Worm (Caenorhabditis elegans) whole organism, young adult: ENCODE data around the gene dph-5.

Source experiments
- B0019.2 ChIP-seq: fragments of 200-800 bp; sonication (Bioruptor generic); conservative IDR thresholded peaks from 2 replicates; pipeline ENCODE4 v1.3.6; 2022; ENCODE audit warnings: missing genetic modification reagents, missing genetic modification characterization, missing compliant biosample characterization
- F57C9.4 ChIP-seq: sonication (generic microtip); optimal IDR thresholded peaks from 2 replicates; lab custom pipeline; 2017; ENCODE audit warnings: mild to moderate bottlenecking, missing genetic modification characterization, missing compliant biosample characterization
- Y56A3A.18 ChIP-seq: fragments of 200-800 bp; sonication (Bioruptor generic); IDR thresholded peaks from 2 replicates; pipeline ENCODE4 v1.3.6; 2022; ENCODE audit warnings: missing genetic modification reagents, missing genetic modification characterization, missing compliant biosample characterization
- akir-1 ChIP-seq: fragments of 200-800 bp; sonication (Bioruptor generic); optimal IDR thresholded peaks from 2 replicates; lab custom pipeline; 2018; ENCODE audit warnings: mild to moderate bottlenecking, missing genetic modification characterization, moderate library complexity, missing compliant biosample characterization
- attf-6 ChIP-seq: fragments of 200-800 bp; sonication (Bioruptor generic); IDR thresholded peaks from 2 replicates; pipeline ENCODE4 v1.3.6; 2022; ENCODE audit warnings: missing genetic modification reagents, missing genetic modification characterization, missing compliant biosample characterization
- ceh-100 ChIP-seq: fragments of 200-800 bp; sonication (Bioruptor generic); IDR thresholded peaks from 2 replicates; pipeline ENCODE4 v1.3.6; 2022; ENCODE audit warnings: missing genetic modification reagents, missing genetic modification characterization, missing compliant biosample characterization
- nhr-90 ChIP-seq: sonication (generic microtip); optimal IDR thresholded peaks from 2 replicates; lab custom pipeline; 2016; ENCODE audit warnings: missing genotype, mild to moderate bottlenecking, missing genetic modification characterization, missing compliant biosample characterization
- pha-4 ChIP-seq: fragments of 150-350 bp; sonication (generic microtip); optimal IDR thresholded peaks from 2 replicates; lab custom pipeline; 2014; ENCODE audit warnings: missing biosample characterization, missing genetic modification reagents, missing genetic modification characterization
- snpc-4 ChIP-seq, 5 experiments: fragments of 150-350 bp in 1 of 5; sonication (generic microtip) in 4 of 5; optimal IDR thresholded peaks; 2 replicates each; lab custom pipeline; 2014 to 2018; ENCODE audit warnings: missing genetic modification characterization in 5 of 5, missing biosample characterization in 3 of 5, antibody characterized with exemption in 2 of 5, mild to moderate bottlenecking in 2 of 5, missing compliant biosample characterization in 2 of 5, missing genotype in 2 of 5, moderate library complexity in 2 of 5, missing genetic modification reagents in 1 of 5
- unc-130 ChIP-seq: sonication (generic microtip); optimal IDR thresholded peaks from 2 replicates; lab custom pipeline; 2016; ENCODE audit warnings: missing genetic modification reagents, missing genetic modification characterization, missing compliant biosample characterization

ce11 chrII:11316663-11317062 is 33.3 kb upstream of the dph-5 start:
- TF ChIP-seq nhr-90 (tag; lab: Kevin White, UChicago) (no peak), unc-130 (GFP tag; lab: Kevin White, UChicago) (no peak), Y56A3A.18 (GFP tag; lab: Robert Waterston, UW) (no peak), pha-4 (tag; lab: Kevin White, UChicago) (no peak), B0019.2 (GFP tag; lab: Robert Waterston, UW) (no peak), akir-1 (no peak), snpc-4 (GFP tag; optimal IDR thresholded peaks at IDR 0.05; lab: Kevin White, UChicago) (no peak), snpc-4 (tag; optimal IDR thresholded peaks at IDR 0.05; lab: Kevin White, UChicago) (no peak), F57C9.4 (tag; lab: Kevin White, UChicago) (no peak), attf-6 (GFP tag; lab: Robert Waterston, UW) (no peak), ceh-100 (GFP tag; lab: Robert Waterston, UW) (no peak)
